Worm (Caenorhabditis elegans): ENCODE results near the gene K04C2.3.

The K04C2.3 gene

ce11 chrIII:6887574-6887973 is 14.7 kb downstream of the K04C2.3 start (continued):
- peak; percentile 63 for TF ChIP-seq dsc-1 (tag; optimal IDR thresholded peaks at IDR 0.05)

ce11 chrIII:6888497-6888896 is 15.6 kb downstream of the K04C2.3 start:
- TF ChIP-seq lsy-2 (tag; optimal IDR thresholded peaks at IDR 0.05) (peak in 1 of 2 experiments; percentile 46), hlh-4 (tag; optimal IDR thresholded peaks at IDR 0.05) (no peak), grh-1 (GFP tag; IDR thresholded peaks at IDR 0.05) (no peak), mep-1 (tag; optimal IDR thresholded peaks at IDR 0.05) (peak; percentile 13), zip-4 (GFP tag; optimal IDR thresholded peaks at IDR 0.05) (no peak), efl-1 (optimal IDR thresholded peaks at IDR 0.05) (peak in 1 of 2 experiments; percentile 32), efl-1 (GFP tag; optimal IDR thresholded peaks at IDR 0.05 in 1 of 2) (peak in 1 of 2 experiments; percentile 8), ceh-82 (tag; optimal IDR thresholded peaks at IDR 0.05) (no peak), irx-1 (tag; optimal IDR thresholded peaks at IDR 0.05) (no peak), nhr-47 (tag; optimal IDR thresholded peaks at IDR 0.05) (peak; percentile 22), nhr-71 (tag; optimal IDR thresholded peaks at IDR 0.05) (peak; percentile 34), mdl-1 (tag; optimal IDR thresholded peaks at IDR 0.05) (peak in 1 of 2 experiments; percentile 22), nhr-20 (tag; optimal IDR thresholded peaks at IDR 0.05) (peak; percentile 4), snu-23 (GFP tag; optimal IDR thresholded peaks at IDR 0.05) (peak; percentile 31), lin-35 (GFP tag; optimal IDR thresholded peaks at IDR 0.05) (peak; percentile 11 to 62), unc-62 (GFP tag; optimal IDR thresholded peaks at IDR 0.05) (no peak), dpl-1 (GFP tag; optimal IDR thresholded peaks at IDR 0.05) (peak in 1 of 3 experiments; percentile 13), C16A3.4 (tag; optimal IDR thresholded peaks at IDR 0.05) (peak; percentile 22), dsc-1 (tag; optimal IDR thresholded peaks at IDR 0.05) (no peak), ceh-8 (GFP tag; optimal IDR thresholded peaks at IDR 0.05) (no peak), F16B12.6 (tag; optimal IDR thresholded peaks at IDR 0.05) (peak; percentile 16), nhr-19 (GFP tag; conservative IDR thresholded peaks at IDR 0.05) (peak; percentile 38), nhr-237 (tag; optimal IDR thresholded peaks at IDR 0.05) (no peak), pax-3 (tag; optimal IDR thresholded peaks at IDR 0.05) (no peak), unc-86 (tag; optimal IDR thresholded peaks at IDR 0.05) (no peak), rnt-1 (tag; optimal IDR thresholded peaks at IDR 0.05) (peak; percentile 16), snpc-4 (tag; optimal IDR thresholded peaks at IDR 0.05) (no peak), elt-3 (tag; optimal IDR thresholded peaks at IDR 0.05) (peak in 1 of 6 experiments; percentile 13)

- TF ChIP-seq egl-13 (tag; optimal IDR thresholded peaks at IDR 0.05) (no peak), isw-1 (GFP tag; IDR thresholded peaks at IDR 0.05) (no peak), pax-3 (tag; optimal IDR thresholded peaks at IDR 0.05) (no peak), ceh-63 (GFP tag; optimal IDR thresholded peaks at IDR 0.05) (no peak), lin-35 (GFP tag; optimal IDR thresholded peaks at IDR 0.05) (peak; percentile 57 to 87), unc-98 (GFP tag; IDR thresholded peaks at IDR 0.05) (no peak), skn-1 (tag; optimal IDR thresholded peaks at IDR 0.05) (peak; percentile 27), fkh-10 (GFP tag; optimal IDR thresholded peaks at IDR 0.05) (no peak), efl-3 (GFP tag; optimal IDR thresholded peaks at IDR 0.05) (no peak), blmp-1 (tag; optimal IDR thresholded peaks at IDR 0.05) (peak; percentile 42), mef-2 (tag; optimal IDR thresholded peaks at IDR 0.05) (no peak), nhr-76 (tag; optimal IDR thresholded peaks at IDR 0.05) (no peak), ceh-88 (GFP tag; IDR thresholded peaks at IDR 0.05) (no peak), C16A3.4 (tag; optimal IDR thresholded peaks at IDR 0.05) (no peak), sox-4 (tag; optimal IDR thresholded peaks at IDR 0.05) (no peak), lsy-2 (tag; optimal IDR thresholded peaks at IDR 0.05) (peak in 1 of 2 experiments; percentile 63), elt-2 (tag; optimal IDR thresholded peaks at IDR 0.05) (no peak), tbx-2 (tag; optimal IDR thresholded peaks at IDR 0.05) (no peak), hlh-17 (GFP tag; optimal IDR thresholded peaks at IDR 0.05; ENCODE audit: borderline replicate concordance) (no peak), elt-3 (tag; optimal IDR thresholded peaks at IDR 0.05) (no peak), nhr-11 (tag; optimal IDR thresholded peaks at IDR 0.05) (no peak), nhr-20 (tag; optimal IDR thresholded peaks at IDR 0.05) (peak; percentile 11), dpl-1 (GFP tag; optimal IDR thresholded peaks at IDR 0.05) (peak; percentile 53 to 83 (median 76)), unc-130 (tag; optimal IDR thresholded peaks at IDR 0.05) (peak; percentile 1), fkh-4 (tag; optimal IDR thresholded peaks at IDR 0.05; ENCODE audit: borderline replicate concordance) (no peak), pqm-1 (tag; optimal IDR thresholded peaks at IDR 0.05) (no peak), tlp-1 (tag; optimal IDR thresholded peaks at IDR 0.05) (no peak)
Observed at ce11 chrIII:6888999-6889824, 16.3 kb downstream of the K04C2.3 start, which contains the start of the genes brd-1 and K04C2.2. TSS of gene brd-1 (minus strand) at chrIII:6889504. TSS of gene K04C2.2 (plus strand) at chrIII:6889774.
